Worm (Caenorhabditis elegans) whole organism, L1 larva: ENCODE data around the gene C23H4.8.

Source experiments
- C04F5.9 ChIP-seq: sonication (generic microtip); optimal IDR thresholded peaks from 2 replicates; lab custom pipeline; 2016; ENCODE audit warnings: missing genetic modification characterization, missing compliant biosample characterization
- C16A3.4 ChIP-seq: fragments of 150-350 bp; optimal IDR thresholded peaks from 2 replicates; lab custom pipeline; 2014; ENCODE audit warnings: missing biosample characterization, missing genetic modification characterization
- C34B4.2 ChIP-seq: sonication (generic microtip); optimal IDR thresholded peaks from 2 replicates; lab custom pipeline; 2017; ENCODE audit warnings: mild to moderate bottlenecking, missing genetic modification characterization, missing compliant biosample characterization
- F16B12.6 ChIP-seq: fragments of 150-350 bp; optimal IDR thresholded peaks from 2 replicates; lab custom pipeline; 2014; ENCODE audit warnings: missing biosample characterization, missing genetic modification characterization
- alr-1 ChIP-seq: fragments of 200-800 bp; sonication (Bioruptor generic); optimal IDR thresholded peaks from 2 replicates; lab custom pipeline; 2018; ENCODE audit warnings: borderline replicate concordance, mild to moderate bottlenecking, missing genetic modification characterization, missing compliant biosample characterization
- aly-2 ChIP-seq: fragments of 150-350 bp; optimal IDR thresholded peaks from 2 replicates; lab custom pipeline; 2014; ENCODE audit warnings: missing biosample characterization, missing genetic modification characterization
- ama-1 ChIP-seq: fragments of 150-350 bp; optimal IDR thresholded peaks from 2 replicates; lab custom pipeline; 2014
- blmp-1 ChIP-seq: fragments of 150-350 bp; optimal IDR thresholded peaks from 2 replicates; lab custom pipeline; 2014; ENCODE audit warnings: missing biosample characterization, missing genetic modification characterization
- ceh-63 ChIP-seq: fragments of 200-800 bp; sonication (Bioruptor generic); optimal IDR thresholded peaks from 2 replicates; lab custom pipeline; 2018; ENCODE audit warnings: mild to moderate bottlenecking, missing genetic modification characterization, missing compliant biosample characterization
- ceh-90 ChIP-seq: sonication (generic microtip); optimal IDR thresholded peaks from 2 replicates; lab custom pipeline; 2016; ENCODE audit warnings: missing genetic modification characterization, missing compliant biosample characterization
- dpl-1 ChIP-seq, 3 experiments: fragments of 150-350 bp in 2 of 3; sonication (generic microtip) in 1 of 3; optimal IDR thresholded peaks; 2 replicates each; lab custom pipeline; 2014 to 2017; ENCODE audit warnings: missing biosample characterization in 3 of 3, missing genetic modification characterization in 3 of 3, missing genetic modification reagents in 3 of 3
- dsc-1 ChIP-seq: sonication (generic microtip); optimal IDR thresholded peaks from 2 replicates; lab custom pipeline; 2016; ENCODE audit warnings: mild to moderate bottlenecking, missing genetic modification characterization, missing compliant biosample characterization
- efl-1 ChIP-seq, 4 experiments: fragments of 150-350 bp; optimal IDR thresholded peaks in 3 of 4; peaks in 1 of 4; 1 replicate in 1 of 4; 2 replicates in 3 of 4; lab custom pipeline; 2014; ENCODE audit warnings: missing biosample characterization in 2 of 4, missing genetic modification characterization in 2 of 4, missing genetic modification reagents in 2 of 4
- efl-3 ChIP-seq: fragments of 200-800 bp; sonication (Bioruptor generic); optimal IDR thresholded peaks from 2 replicates; lab custom pipeline; 2018; ENCODE audit warnings: mild to moderate bottlenecking, missing genetic modification characterization, missing compliant biosample characterization
- egl-13 ChIP-seq: sonication (generic microtip); optimal IDR thresholded peaks from 2 replicates; lab custom pipeline; 2016; ENCODE audit warnings: missing genotype, missing genetic modification reagents, missing genetic modification characterization, missing compliant biosample characterization
- elt-2 ChIP-seq: sonication (generic microtip); optimal IDR thresholded peaks from 2 replicates; lab custom pipeline; 2016; ENCODE audit warnings: missing genetic modification characterization, mild to moderate bottlenecking, inconsistent platforms, missing compliant biosample characterization, missing genetic modification reagents
- ets-5 ChIP-seq: fragments of 200-800 bp; sonication (Bioruptor generic); IDR thresholded peaks from 2 replicates; pipeline ENCODE4 v1.3.6; 2022; ENCODE audit warnings: missing genetic modification characterization, missing compliant biosample characterization
- fkh-10 ChIP-seq: sonication (generic microtip); optimal IDR thresholded peaks from 2 replicates; lab custom pipeline; 2017; ENCODE audit warnings: missing biosample characterization, missing genetic modification reagents, missing genetic modification characterization
- fkh-8 ChIP-seq: sonication (generic microtip); optimal IDR thresholded peaks from 2 replicates; lab custom pipeline; 2016; ENCODE audit warnings: mild to moderate bottlenecking, missing genetic modification characterization, missing compliant biosample characterization
- grh-1 ChIP-seq: fragments of 200-800 bp; sonication (Bioruptor generic); IDR thresholded peaks from 2 replicates; pipeline ENCODE4 v1.3.6; 2022; ENCODE audit warnings: missing genetic modification reagents, missing genetic modification characterization, missing compliant biosample characterization
- hlh-4 ChIP-seq: sonication (generic microtip); optimal IDR thresholded peaks from 2 replicates; lab custom pipeline; 2016; ENCODE audit warnings: mild to moderate bottlenecking, missing genetic modification characterization, missing compliant biosample characterization
- irx-1 ChIP-seq: sonication (generic microtip); optimal IDR thresholded peaks from 2 replicates; lab custom pipeline; 2016; ENCODE audit warnings: missing genetic modification characterization, missing compliant biosample characterization
- isw-1 ChIP-seq: fragments of 200-800 bp; sonication (Bioruptor generic); IDR thresholded peaks from 2 replicates; pipeline ENCODE4 v1.3.6; 2022; ENCODE audit warnings: missing genetic modification characterization, missing compliant biosample characterization
- jun-1 ChIP-seq: fragments of 150-350 bp; optimal IDR thresholded peaks from 2 replicates; lab custom pipeline; 2014; ENCODE audit warnings: missing biosample characterization, missing genetic modification reagents, missing genetic modification characterization
- lin-14 ChIP-seq: fragments of 200-800 bp; sonication (Bioruptor generic); optimal IDR thresholded peaks from 2 replicates; lab custom pipeline; 2018; ENCODE audit warnings: mild to moderate bottlenecking, missing genetic modification characterization, moderate library complexity, missing compliant biosample characterization
- lin-15B ChIP-seq: fragments of 150-350 bp; sonication (generic microtip); optimal IDR thresholded peaks from 3 replicates; lab custom pipeline; 2014; ENCODE audit warnings: missing biosample characterization, missing genetic modification characterization
- lin-39 ChIP-seq: fragments of 150-350 bp; optimal IDR thresholded peaks from 2 replicates; lab custom pipeline; 2014; ENCODE audit warnings: missing biosample characterization, missing genetic modification reagents, missing genetic modification characterization
- lir-3 ChIP-seq: sonication (generic microtip); optimal IDR thresholded peaks from 2 replicates; lab custom pipeline; 2016; ENCODE audit warnings: mild to moderate bottlenecking, missing genetic modification characterization, moderate library complexity, missing compliant biosample characterization; ENCODE audit not compliant: poor library complexity
- lsy-2 ChIP-seq, 2 experiments: fragments of 150-350 bp; optimal IDR thresholded peaks; 2 replicates each; lab custom pipeline; 2014; ENCODE audit warnings: missing biosample characterization in 2 of 2, missing genetic modification characterization in 2 of 2
- mab-9 ChIP-seq: fragments of 200-800 bp; sonication (Bioruptor generic); IDR thresholded peaks from 2 replicates; pipeline ENCODE4 v1.3.6; 2022; ENCODE audit warnings: missing genetic modification reagents, missing genetic modification characterization, missing compliant biosample characterization
- mep-1 ChIP-seq: fragments of 150-350 bp; optimal IDR thresholded peaks from 2 replicates; lab custom pipeline; 2014; ENCODE audit warnings: missing biosample characterization, missing genetic modification characterization
- nhr-11 ChIP-seq: fragments of 150-350 bp; optimal IDR thresholded peaks from 2 replicates; lab custom pipeline; 2014; ENCODE audit warnings: missing biosample characterization, missing genetic modification characterization
- nhr-12 ChIP-seq: sonication (generic microtip); optimal IDR thresholded peaks from 2 replicates; lab custom pipeline; 2017; ENCODE audit warnings: missing biosample characterization, missing genetic modification characterization
- nhr-28 ChIP-seq: fragments of 150-350 bp; optimal IDR thresholded peaks from 2 replicates; lab custom pipeline; 2014; ENCODE audit warnings: missing biosample characterization, missing genetic modification characterization
- nhr-47 ChIP-seq: sonication (generic microtip); optimal IDR thresholded peaks from 2 replicates; lab custom pipeline; 2016; ENCODE audit warnings: mild to moderate bottlenecking, missing genetic modification characterization, moderate library complexity, missing compliant biosample characterization
- nhr-76 ChIP-seq: sonication (generic microtip); optimal IDR thresholded peaks from 2 replicates; lab custom pipeline; 2017; ENCODE audit warnings: missing biosample characterization, missing genetic modification characterization
- nhr-77 ChIP-seq: fragments of 150-350 bp; optimal IDR thresholded peaks from 2 replicates; lab custom pipeline; 2014; ENCODE audit warnings: missing biosample characterization, missing genetic modification characterization
- nhr-84 ChIP-seq: sonication (generic microtip); optimal IDR thresholded peaks from 2 replicates; lab custom pipeline; 2017; ENCODE audit warnings: missing biosample characterization, missing genetic modification characterization
- nhr-85 ChIP-seq: sonication (generic microtip); peaks from one replicate; lab custom pipeline; 2016; ENCODE audit warnings: missing genetic modification characterization, inconsistent platforms, missing compliant biosample characterization
- pax-3 ChIP-seq: fragments of 200-800 bp; sonication (Bioruptor generic); optimal IDR thresholded peaks from 2 replicates; lab custom pipeline; 2018; ENCODE audit warnings: mild to moderate bottlenecking, missing genetic modification characterization, moderate library complexity, missing compliant biosample characterization
- pqm-1 ChIP-seq: sonication (generic microtip); optimal IDR thresholded peaks from 3 replicates; lab custom pipeline; 2017; ENCODE audit warnings: missing biosample characterization, missing genetic modification characterization
- rnt-1 ChIP-seq: sonication (generic microtip); optimal IDR thresholded peaks from 2 replicates; lab custom pipeline; 2016; ENCODE audit warnings: mild to moderate bottlenecking, missing genetic modification characterization, moderate library complexity, missing compliant biosample characterization
- snpc-4 ChIP-seq: fragments of 150-350 bp; optimal IDR thresholded peaks from 2 replicates; lab custom pipeline; 2014; ENCODE audit warnings: missing biosample characterization, missing genetic modification characterization
- snu-23 ChIP-seq: sonication (generic microtip); optimal IDR thresholded peaks from 2 replicates; lab custom pipeline; 2016; ENCODE audit warnings: missing genetic modification characterization, missing compliant biosample characterization
- sup-37 ChIP-seq: fragments of 200-800 bp; sonication (Bioruptor generic); optimal IDR thresholded peaks from 2 replicates; lab custom pipeline; 2018; ENCODE audit warnings: mild to moderate bottlenecking, missing genetic modification characterization, missing compliant biosample characterization
- swsn-7 ChIP-seq: sonication (generic microtip); optimal IDR thresholded peaks from 2 replicates; lab custom pipeline; 2016; ENCODE audit warnings: missing genetic modification characterization, missing compliant biosample characterization
- tlp-1 ChIP-seq: fragments of 150-350 bp; optimal IDR thresholded peaks from 2 replicates; lab custom pipeline; 2014; ENCODE audit warnings: missing biosample characterization, missing genetic modification characterization
- unc-30 ChIP-seq: sonication (generic microtip); optimal IDR thresholded peaks from 2 replicates; lab custom pipeline; 2017; ENCODE audit warnings: missing biosample characterization, missing genetic modification characterization
- unc-62 ChIP-seq: fragments of 150-350 bp; optimal IDR thresholded peaks from 2 replicates; lab custom pipeline; 2014; ENCODE audit warnings: missing biosample characterization, missing genetic modification reagents, missing genetic modification characterization
- unc-98 ChIP-seq: fragments of 200-800 bp; sonication (Bioruptor generic); IDR thresholded peaks from 2 replicates; pipeline ENCODE4 v1.3.6; 2022; ENCODE audit warnings: missing genetic modification characterization, missing compliant biosample characterization

C23H4.8 gene

DNA sequence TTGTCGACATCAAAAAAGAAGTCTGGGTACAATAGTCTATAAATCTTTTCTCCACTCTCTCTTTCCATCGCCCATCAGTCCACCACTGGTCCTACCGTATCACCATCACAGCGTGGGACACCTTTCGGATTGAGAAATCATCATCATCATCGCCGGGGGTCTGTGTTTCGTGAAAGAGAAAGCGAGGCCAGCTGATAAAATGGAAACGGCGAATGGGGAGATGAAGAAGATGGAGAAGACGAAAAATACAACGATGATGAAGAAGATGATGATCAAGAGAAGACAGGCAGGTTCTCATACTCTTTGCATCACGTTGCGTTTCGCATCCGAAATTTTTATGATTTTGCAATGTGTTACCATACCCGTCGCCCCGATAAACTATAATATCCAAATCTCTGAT lies 40.6 kb upstream of the C23H4.8 start (continued):
- TF ChIP-seq unc-62 (GFP tag; lab: Kevin White, UChicago) = no peak
- TF ChIP-seq snpc-4 (tag; lab: Kevin White, UChicago) = no peak
- peak; percentile 52 for TF ChIP-seq snu-23
- TF ChIP-seq irx-1 (tag; lab: Kevin White, UChicago) = peak; percentile 11
- no peak for TF ChIP-seq lin-39 (tag; lab: Kevin White, UChicago)
- no peak for TF ChIP-seq C16A3.4 (tag; lab: Kevin White, UChicago)
- no peak for TF ChIP-seq C34B4.2 (tag; lab: Kevin White, UChicago)
- no peak for TF ChIP-seq nhr-11
- TF ChIP-seq C04F5.9 = no peak
- TF ChIP-seq unc-98 (GFP tag; lab: Robert Waterston, UW) = no peak
- peak; percentile 30 for TF ChIP-seq rnt-1 (tag; lab: Kevin White, UChicago)
- peak; percentile 35 for TF ChIP-seq lin-14
- TF ChIP-seq jun-1 (tag; lab: Kevin White, UChicago) = no peak
- TF ChIP-seq nhr-28 (tag; lab: Kevin White, UChicago) = no peak
- no peak for TF ChIP-seq mab-9 (GFP tag; lab: Robert Waterston, UW)
- TF ChIP-seq nhr-85 (tag; lab: Kevin White, UChicago) = peak; percentile 83
- no peak for TF ChIP-seq nhr-84
- TF ChIP-seq ceh-63 (GFP tag; lab: Kevin White, UChicago) = no peak
- no peak for TF ChIP-seq sup-37 (GFP tag; lab: Kevin White, UChicago)
- TF ChIP-seq efl-3 (GFP tag; lab: Kevin White, UChicago) = no peak
- no peak for TF ChIP-seq alr-1 (tag; lab: Kevin White, UChicago)
- TF ChIP-seq nhr-77 (tag; lab: Kevin White, UChicago) = no peak
- TF ChIP-seq egl-13 (tag; lab: Kevin White, UChicago) = no peak
- peak; percentile 74 for TF ChIP-seq mep-1 (tag; lab: Kevin White, UChicago)
- no peak for TF ChIP-seq dsc-1 (tag; lab: Kevin White, UChicago)
- no peak for TF ChIP-seq grh-1 (GFP tag; lab: Robert Waterston, UW)
- no peak for TF ChIP-seq nhr-12 (tag; lab: Kevin White, UChicago)
- TF ChIP-seq hlh-4 (tag; lab: Kevin White, UChicago) = no peak
- TF ChIP-seq nhr-76 (tag; lab: Kevin White, UChicago) = no peak
- TF ChIP-seq dpl-1 (GFP tag; optimal IDR thresholded peaks at IDR 0.05; lab: Kevin White, UChicago) = peak in 1 of 3 experiments; percentile 3
- TF ChIP-seq swsn-7 (tag; lab: Kevin White, UChicago) = no peak

ce11 chrX:12176873-12177293 lies 40.2 kb upstream of the C23H4.8 start:
- TF ChIP-seq tlp-1 (tag; lab: Kevin White, UChicago) (no peak), unc-98 (GFP tag; lab: Robert Waterston, UW) (no peak), efl-1 (optimal IDR thresholded peaks at IDR 0.05; lab: Kevin White, UChicago) (no peak), efl-1 (GFP tag; optimal IDR thresholded peaks at IDR 0.05 in 1 of 2; lab: Kevin White, UChicago) (no peak), F16B12.6 (no peak), blmp-1 (tag; lab: Kevin White, UChicago) (no peak), fkh-8 (tag; lab: Kevin White, UChicago) (no peak), elt-2 (tag; lab: Kevin White, UChicago) (peak; percentile 30), hlh-4 (tag; lab: Kevin White, UChicago) (no peak), lin-15B (tag; lab: Kevin White, UChicago) (no peak), aly-2 (no peak), nhr-85 (tag; lab: Kevin White, UChicago) (peak; percentile 91), nhr-76 (tag; lab: Kevin White, UChicago) (no peak), mab-9 (GFP tag; lab: Robert Waterston, UW) (no peak), ama-1 (lab: Kevin White, UChicago) (no peak), dpl-1 (GFP tag; optimal IDR thresholded peaks at IDR 0.05; lab: Kevin White, UChicago) (no peak), swsn-7 (tag; lab: Kevin White, UChicago) (no peak), isw-1 (GFP tag; lab: Robert Waterston, UW) (no peak), ets-5 (GFP tag; lab: Robert Waterston, UW) (no peak), unc-30 (tag; lab: Kevin White, UChicago) (no peak), efl-3 (GFP tag; lab: Kevin White, UChicago) (no peak), nhr-47 (no peak), fkh-10 (no peak), pax-3 (tag; lab: Kevin White, UChicago) (no peak), grh-1 (GFP tag; lab: Robert Waterston, UW) (no peak), lsy-2 (tag; optimal IDR thresholded peaks at IDR 0.05; lab: Kevin White, UChicago) (peak in 1 of 2 experiments; percentile 55), C34B4.2 (tag; lab: Kevin White, UChicago) (no peak), rnt-1 (tag; lab: Kevin White, UChicago) (no peak), lir-3 (tag; lab: Kevin White, UChicago) (no peak), unc-62 (GFP tag; lab: Kevin White, UChicago) (no peak), ceh-63 (GFP tag; lab: Kevin White, UChicago) (no peak), egl-13 (tag; lab: Kevin White, UChicago) (no peak), C16A3.4 (tag; lab: Kevin White, UChicago) (no peak), pqm-1 (no peak), ceh-90 (tag; lab: Kevin White, UChicago) (no peak), irx-1 (tag; lab: Kevin White, UChicago) (no peak), nhr-84 (no peak)
